Worm (Caenorhabditis elegans) whole organism, L2 larva: Measurements from ENCODE around the gene W04E12.5.

ENCODE experiments used
- F13H6.1 ChIP-seq: sonication (generic microtip); optimal IDR thresholded peaks from 2 replicates; lab custom pipeline; 2016; ENCODE audit warnings: missing genetic modification characterization, missing compliant biosample characterization
- R02D3.7 ChIP-seq: fragments of 150-350 bp; optimal IDR thresholded peaks from 2 replicates; lab custom pipeline; 2014; ENCODE audit warnings: missing biosample characterization, missing genetic modification characterization
- Y55F3AM.14 ChIP-seq: fragments of 200-800 bp; sonication (Bioruptor generic); optimal IDR thresholded peaks from 2 replicates; lab custom pipeline; 2018; ENCODE audit warnings: mild to moderate bottlenecking, missing genetic modification characterization, missing compliant biosample characterization
- ZK546.5 ChIP-seq: sonication (generic microtip); optimal IDR thresholded peaks from 2 replicates; lab custom pipeline; 2017; ENCODE audit warnings: missing biosample characterization, missing genetic modification characterization
- alr-1 ChIP-seq: fragments of 150-350 bp; optimal IDR thresholded peaks from 2 replicates; lab custom pipeline; 2014; ENCODE audit warnings: missing biosample characterization, missing genetic modification characterization
- ama-1 ChIP-seq: fragments of 150-350 bp; optimal IDR thresholded peaks from 2 replicates; lab custom pipeline; 2018; ENCODE audit warnings: inconsistent platforms
- blmp-1 ChIP-seq: sonication (generic microtip); optimal IDR thresholded peaks from 2 replicates; lab custom pipeline; 2017; ENCODE audit warnings: missing genetic modification characterization, mild to moderate bottlenecking, missing compliant biosample characterization, antibody characterized with exemption, moderate library complexity; ENCODE audit not compliant: insufficient read depth
- ceh-16 ChIP-seq: fragments of 150-350 bp; optimal IDR thresholded peaks from 2 replicates; lab custom pipeline; 2014; ENCODE audit warnings: missing biosample characterization, missing genetic modification characterization
- ceh-82 ChIP-seq: fragments of 150-350 bp; optimal IDR thresholded peaks from 2 replicates; lab custom pipeline; 2014; ENCODE audit warnings: missing biosample characterization, missing genetic modification characterization
- crh-2 ChIP-seq: sonication (generic microtip); optimal IDR thresholded peaks from 2 replicates; lab custom pipeline; 2017; ENCODE audit warnings: missing biosample characterization, missing genetic modification characterization
- dmd-4 ChIP-seq: sonication (generic microtip); optimal IDR thresholded peaks from 2 replicates; lab custom pipeline; 2017; ENCODE audit warnings: missing biosample characterization, missing genetic modification characterization
- egl-27 ChIP-seq: sonication (generic microtip); optimal IDR thresholded peaks from 3 replicates; lab custom pipeline; 2017; ENCODE audit warnings: missing biosample characterization, missing genetic modification reagents, missing genetic modification characterization
- elt-3 ChIP-seq: sonication (generic microtip); optimal IDR thresholded peaks from 2 replicates; lab custom pipeline; 2017; ENCODE audit warnings: missing biosample characterization, missing genetic modification characterization
- fos-1 ChIP-seq: fragments of 150-350 bp; optimal IDR thresholded peaks from 2 replicates; lab custom pipeline; 2014; ENCODE audit warnings: missing biosample characterization, missing genetic modification characterization
- gmeb-1 ChIP-seq: fragments of 150-350 bp; optimal IDR thresholded peaks from 2 replicates; lab custom pipeline; 2014; ENCODE audit warnings: missing biosample characterization, missing genetic modification characterization
- lin-11 ChIP-seq: fragments of 150-350 bp; sonication (generic microtip); optimal IDR thresholded peaks from 2 replicates; lab custom pipeline; 2014; ENCODE audit warnings: missing biosample characterization, missing genetic modification characterization, inconsistent platforms, mixed read lengths
- lin-39 ChIP-seq: fragments of 150-350 bp; optimal IDR thresholded peaks from 2 replicates; lab custom pipeline; 2014; ENCODE audit warnings: missing biosample characterization, missing genetic modification reagents, missing genetic modification characterization
- nhr-10 ChIP-seq: sonication (generic microtip); optimal IDR thresholded peaks from 2 replicates; lab custom pipeline; 2017; ENCODE audit warnings: missing biosample characterization, missing genetic modification characterization
- nhr-129 ChIP-seq: fragments of 150-350 bp; optimal IDR thresholded peaks from 2 replicates; lab custom pipeline; 2014; ENCODE audit warnings: missing biosample characterization, missing genetic modification characterization
- nhr-23 ChIP-seq: fragments of 150-350 bp; optimal IDR thresholded peaks from 2 replicates; lab custom pipeline; 2014; ENCODE audit warnings: missing biosample characterization, missing genetic modification reagents, missing genetic modification characterization
- nhr-237 ChIP-seq: fragments of 150-350 bp; optimal IDR thresholded peaks from 2 replicates; lab custom pipeline; 2014; ENCODE audit warnings: missing biosample characterization, missing genetic modification characterization
- nhr-6 ChIP-seq: fragments of 150-350 bp; optimal IDR thresholded peaks from 2 replicates; lab custom pipeline; 2014; ENCODE audit warnings: missing biosample characterization, missing genetic modification characterization
- nhr-77 ChIP-seq: fragments of 150-350 bp; optimal IDR thresholded peaks from 2 replicates; lab custom pipeline; 2014; ENCODE audit warnings: missing biosample characterization, missing genetic modification characterization
- peb-1 ChIP-seq: fragments of 150-350 bp; optimal IDR thresholded peaks from 2 replicates; lab custom pipeline; 2014; ENCODE audit warnings: missing biosample characterization, missing genetic modification characterization
- sem-4 ChIP-seq: fragments of 150-350 bp; optimal IDR thresholded peaks from 2 replicates; lab custom pipeline; 2014; ENCODE audit warnings: missing biosample characterization, missing genetic modification reagents, missing genetic modification characterization
- skn-1 ChIP-seq: sonication (generic microtip); optimal IDR thresholded peaks from 2 replicates; lab custom pipeline; 2017; ENCODE audit warnings: missing biosample characterization, missing genetic modification characterization
- sma-3 ChIP-seq: sonication (generic microtip); optimal IDR thresholded peaks from 2 replicates; lab custom pipeline; 2016; ENCODE audit warnings: missing genetic modification reagents, missing genetic modification characterization, missing compliant biosample characterization
- sma-9 ChIP-seq, 2 experiments: fragments of 150-350 bp in 1 of 2; sonication (generic microtip) in 1 of 2; optimal IDR thresholded peaks; 2 replicates each; lab custom pipeline; 2014 to 2016; ENCODE audit warnings: missing genetic modification characterization in 2 of 2, mild to moderate bottlenecking in 1 of 2, missing biosample characterization in 1 of 2, missing compliant biosample characterization in 1 of 2, missing genetic modification reagents in 1 of 2, moderate library complexity in 1 of 2
- snpc-4 ChIP-seq: fragments of 150-350 bp; optimal IDR thresholded peaks from 2 replicates; lab custom pipeline; 2014; ENCODE audit warnings: missing biosample characterization, missing genetic modification characterization
- unc-39 ChIP-seq: fragments of 150-350 bp; optimal IDR thresholded peaks from 2 replicates; lab custom pipeline; 2014; ENCODE audit warnings: missing biosample characterization, missing genetic modification characterization
- unc-55 ChIP-seq: fragments of 150-350 bp; sonication (generic microtip); optimal IDR thresholded peaks from 3 replicates; lab custom pipeline; 2014; ENCODE audit warnings: missing biosample characterization, missing genetic modification reagents, missing genetic modification characterization
- unc-62 ChIP-seq: fragments of 150-350 bp; optimal IDR thresholded peaks from 2 replicates; lab custom pipeline; 2014; ENCODE audit warnings: missing biosample characterization, missing genetic modification reagents, missing genetic modification characterization
- zag-1 ChIP-seq: fragments of 150-350 bp; optimal IDR thresholded peaks from 2 replicates; lab custom pipeline; 2014; ENCODE audit warnings: missing biosample characterization, missing genetic modification characterization
- ztf-1 ChIP-seq: fragments of 200-800 bp; sonication (Bioruptor generic); conservative IDR thresholded peaks from 2 replicates; pipeline ENCODE4 v1.3.6; 2022; ENCODE audit warnings: missing genetic modification characterization, missing compliant biosample characterization
- ztf-11 ChIP-seq: sonication (generic microtip); optimal IDR thresholded peaks from 2 replicates; lab custom pipeline; 2017; ENCODE audit warnings: missing biosample characterization, missing genetic modification characterization
- ztf-4 ChIP-seq: fragments of 150-350 bp; optimal IDR thresholded peaks from 2 replicates; lab custom pipeline; 2014; ENCODE audit warnings: missing biosample characterization, missing genetic modification characterization

Gene W04E12.5

ce11 chrV:19755260-19755659, 9.3 kb downstream of the W04E12.5 start, which contains the start of gene clec-50:
clec-50 (minus strand) TSS chrV:19755368.
- TF ChIP-seq elt-3 (tag; lab: Kevin White, UChicago) (no peak), ama-1 (no peak), egl-27 (tag; lab: Kevin White, UChicago) (no peak), sem-4 (tag; lab: Kevin White, UChicago) (no peak), R02D3.7 (no peak), crh-2 (tag; lab: Kevin White, UChicago) (peak; percentile 10), nhr-77 (tag; lab: Kevin White, UChicago) (no peak), alr-1 (tag; lab: Kevin White, UChicago) (no peak), Y55F3AM.14 (GFP tag; lab: Kevin White, UChicago) (no peak), ceh-16 (tag; lab: Kevin White, UChicago) (no peak), unc-55 (GFP tag; lab: Kevin White, UChicago) (no peak), ztf-1 (no peak), peb-1 (tag; lab: Kevin White, UChicago) (no peak), unc-62 (GFP tag; lab: Kevin White, UChicago) (no peak), ztf-11 (tag; lab: Kevin White, UChicago) (no peak), blmp-1 (no peak), unc-39 (no peak), fos-1 (peak; percentile 90), nhr-129 (tag; lab: Kevin White, UChicago) (no peak), gmeb-1 (tag; lab: Kevin White, UChicago) (peak; percentile 13), sma-3 (GFP tag; lab: Kevin White, UChicago) (no peak), sma-9 (GFP tag; optimal IDR thresholded peaks at IDR 0.05; lab: Kevin White, UChicago) (peak; percentile 61), sma-9 (tag; optimal IDR thresholded peaks at IDR 0.05; lab: Kevin White, UChicago) (no peak)
- TF ChIP-seq, all 48 proteins: peak for 4

ce11 chrV:19756253-19756652, 10.3 kb downstream of the W04E12.5 start, which contains the start of gene W04E12.9:
W04E12.9 (plus strand) TSS chrV:19756553.
- TF ChIP-seq nhr-129 (tag; lab: Kevin White, UChicago), result no peak
- no peak for TF ChIP-seq ztf-4 (tag; lab: Kevin White, UChicago)
- no peak for TF ChIP-seq ztf-11 (tag; lab: Kevin White, UChicago)
- no peak for TF ChIP-seq lin-39 (tag; lab: Kevin White, UChicago)
- no peak for TF ChIP-seq sma-3 (GFP tag; lab: Kevin White, UChicago)
- TF ChIP-seq nhr-77 (tag; lab: Kevin White, UChicago), result no peak
- TF ChIP-seq skn-1 (tag; lab: Kevin White, UChicago), result no peak
- no peak for TF ChIP-seq fos-1
- TF ChIP-seq dmd-4 (tag; lab: Kevin White, UChicago), result no peak
- no peak for TF ChIP-seq snpc-4 (tag; lab: Kevin White, UChicago)
- no peak for TF ChIP-seq zag-1 (tag; lab: Kevin White, UChicago)
- no peak for TF ChIP-seq alr-1 (tag; lab: Kevin White, UChicago)
- TF ChIP-seq unc-62 (GFP tag; lab: Kevin White, UChicago), result no peak
- no peak for TF ChIP-seq lin-11 (tag; lab: Kevin White, UChicago)
- TF ChIP-seq F13H6.1, result no peak
- TF ChIP-seq ama-1, result no peak
- TF ChIP-seq sma-9 (GFP tag; optimal IDR thresholded peaks at IDR 0.05; lab: Kevin White, UChicago), result no peak
- TF ChIP-seq sma-9 (tag; optimal IDR thresholded peaks at IDR 0.05; lab: Kevin White, UChicago), result no peak
- no peak for TF ChIP-seq ceh-16 (tag; lab: Kevin White, UChicago)
- TF ChIP-seq gmeb-1 (tag; lab: Kevin White, UChicago), result no peak
- no peak for TF ChIP-seq egl-27 (tag; lab: Kevin White, UChicago)

ce11 chrV:19759282-19759681, 13.3 kb downstream of the W04E12.5 start:
- no peak for TF ChIP-seq nhr-10 (tag; lab: Kevin White, UChicago)
- TF ChIP-seq ceh-82, result no peak
- no peak for TF ChIP-seq peb-1 (tag; lab: Kevin White, UChicago)
- no peak for TF ChIP-seq nhr-23 (tag; lab: Kevin White, UChicago)
- TF ChIP-seq unc-39, result no peak
- TF ChIP-seq nhr-6, result no peak
- TF ChIP-seq blmp-1, result no peak
- no peak for TF ChIP-seq sma-3 (GFP tag; lab: Kevin White, UChicago)
- no peak for TF ChIP-seq gmeb-1 (tag; lab: Kevin White, UChicago)
- TF ChIP-seq sem-4 (tag; lab: Kevin White, UChicago), result no peak
- TF ChIP-seq ZK546.5, result no peak
- no peak for TF ChIP-seq fos-1
- no peak for TF ChIP-seq sma-9 (GFP tag; optimal IDR thresholded peaks at IDR 0.05; lab: Kevin White, UChicago)
- TF ChIP-seq sma-9 (tag; optimal IDR thresholded peaks at IDR 0.05; lab: Kevin White, UChicago), result no peak
- no peak for TF ChIP-seq nhr-237
- TF ChIP-seq nhr-77 (tag; lab: Kevin White, UChicago), result no peak
